Worm (Caenorhabditis elegans): ENCODE measurements around the gene Y69A2AR.51.

Y69A2AR.51 gene

DNA sequence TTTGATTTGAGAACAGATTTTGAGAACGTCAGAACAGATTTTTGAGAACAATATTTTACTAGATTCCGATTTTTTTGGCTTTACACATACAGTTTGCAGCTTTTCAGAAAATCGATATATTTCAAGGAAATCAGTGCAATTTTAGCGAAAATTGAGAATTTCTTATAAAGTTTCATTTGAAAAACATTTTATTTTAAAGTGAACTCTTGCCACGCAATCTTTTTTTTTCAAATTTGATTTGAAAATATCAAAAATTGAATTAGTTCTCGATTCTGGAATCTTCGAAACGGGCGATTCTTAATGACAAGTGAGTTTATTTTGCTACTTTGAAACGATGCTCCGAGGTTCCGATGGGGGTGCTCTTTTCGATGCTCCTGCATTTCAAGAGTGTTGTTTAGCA, at the start of gene Y69A2AR.51:
Gene Y69A2AR.51, plus strand, starts transcription at position 301 of the 400 bp plus-strand sequence.
- TF ChIP-seq med-1 (GFP tag; optimal IDR thresholded peaks at IDR 0.05; ENCODE audit: insufficient read depth) (no peak), T22C8.4 (GFP tag; IDR thresholded peaks at IDR 0.05) (no peak), cog-1 (tag; optimal IDR thresholded peaks at IDR 0.05) (no peak), ztf-29 (GFP tag; IDR thresholded peaks at IDR 0.05) (no peak), tab-1 (GFP tag; IDR thresholded peaks at IDR 0.05) (no peak), klf-2 (GFP tag; conservative IDR thresholded peaks at IDR 0.05) (no peak), ref-1 (GFP tag; conservative IDR thresholded peaks at IDR 0.05) (no peak), ztf-23 (GFP tag; IDR thresholded peaks at IDR 0.05) (no peak), flt-1 (GFP tag; IDR thresholded peaks at IDR 0.05) (no peak)

ce11 chrIV:2526836-2527235, 45.4 kb upstream of the Y69A2AR.51 start:
- TF ChIP-seq flt-1 (GFP tag; IDR thresholded peaks at IDR 0.05): no peak
- TF ChIP-seq T22C8.4 (GFP tag; IDR thresholded peaks at IDR 0.05): peak; percentile 79

DNA sequence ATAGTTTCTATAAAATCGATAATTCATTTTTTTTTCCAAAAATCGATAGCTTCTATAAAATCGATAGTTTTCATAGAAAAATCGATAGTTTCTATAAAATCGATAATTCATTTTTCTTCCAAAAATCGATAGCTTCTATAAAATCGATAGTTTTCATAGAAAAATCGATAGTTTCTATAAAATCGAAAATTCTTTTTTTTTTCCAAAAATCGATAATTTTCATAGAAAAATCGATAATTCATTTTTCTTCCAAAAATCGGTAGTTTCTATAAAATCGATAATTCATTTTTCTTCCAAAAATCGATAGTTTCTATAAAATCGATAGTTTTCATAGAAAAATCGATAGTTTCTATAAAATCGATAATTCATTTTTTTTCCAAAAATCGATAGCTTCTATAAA, 43.5 kb upstream of the Y69A2AR.51 start:
- TF ChIP-seq T22C8.4 (GFP tag; IDR thresholded peaks at IDR 0.05): peak; percentile 26; the same call in 1 of the 2 replicates

- TF ChIP-seq med-1 (GFP tag; optimal IDR thresholded peaks at IDR 0.05; ENCODE audit: insufficient read depth): no peak
- TF ChIP-seq T22C8.4 (GFP tag; IDR thresholded peaks at IDR 0.05): peak; percentile 54
- no peak for TF ChIP-seq ref-1 (GFP tag; conservative IDR thresholded peaks at IDR 0.05)
Observed at ce11 chrIV:2529281-2529680, 42.9 kb upstream of the Y69A2AR.51 start.

DNA sequence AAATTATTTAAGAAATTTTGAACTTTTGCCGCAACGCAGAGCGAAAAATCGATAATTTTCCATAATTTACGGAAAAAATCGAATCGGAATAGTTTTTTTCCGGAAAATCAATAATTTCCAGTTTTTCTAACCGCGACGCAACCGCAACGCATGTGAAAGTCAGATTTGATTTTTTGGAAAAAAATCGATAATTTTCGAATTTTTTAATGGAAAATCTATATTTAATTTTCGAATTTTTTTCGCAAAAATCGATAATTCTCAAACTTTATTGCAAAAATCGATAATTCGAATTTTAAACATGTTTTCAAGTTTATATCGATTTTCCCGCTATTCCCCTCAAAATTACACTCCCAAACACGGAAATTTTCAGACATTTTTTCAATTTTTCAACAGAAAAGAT, 41.9 kb upstream of the Y69A2AR.51 start:
- TF ChIP-seq T22C8.4 (GFP tag; IDR thresholded peaks at IDR 0.05) (peak; percentile 77; the same call in 1 of the 2 replicates), flt-1 (GFP tag; IDR thresholded peaks at IDR 0.05) (no peak)

- no peak for TF ChIP-seq ztf-23 (GFP tag; IDR thresholded peaks at IDR 0.05)
- TF ChIP-seq tab-1 (GFP tag; IDR thresholded peaks at IDR 0.05): no peak
- no peak for TF ChIP-seq T22C8.4 (GFP tag; IDR thresholded peaks at IDR 0.05)
- no peak for TF ChIP-seq ref-1 (GFP tag; conservative IDR thresholded peaks at IDR 0.05)
- no peak for TF ChIP-seq cog-1 (tag; optimal IDR thresholded peaks at IDR 0.05)
- TF ChIP-seq med-1 (GFP tag; optimal IDR thresholded peaks at IDR 0.05; ENCODE audit: insufficient read depth): no peak
Observed at ce11 chrIV:2537741-2538140, 34.5 kb upstream of the Y69A2AR.51 start.

DNA sequence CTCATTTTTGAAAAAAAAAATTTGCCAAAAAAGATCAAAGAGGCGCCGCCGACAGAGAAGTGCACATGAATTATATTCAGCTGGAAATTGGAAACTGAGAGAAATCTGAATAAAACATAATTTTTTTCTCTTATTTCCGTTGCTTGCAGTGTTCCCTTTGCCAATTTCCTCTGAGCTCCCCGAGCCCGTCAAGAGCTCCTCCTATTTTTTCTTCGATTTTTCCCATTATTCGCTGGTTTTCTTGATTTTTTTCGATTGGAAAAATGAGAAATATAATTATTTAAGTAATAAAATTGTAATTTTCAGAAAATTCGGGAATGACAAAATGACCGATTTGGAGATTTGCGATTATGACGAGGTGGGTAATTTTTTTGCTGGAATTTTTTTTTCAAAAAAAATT, 30.2 kb upstream of the Y69A2AR.51 start, which contains the start of gene sprr-3:
Gene sprr-3, plus strand, starts transcription at position 301 of the 400 bp plus-strand sequence.
- TF ChIP-seq klf-2 (GFP tag; conservative IDR thresholded peaks at IDR 0.05): no peak
- TF ChIP-seq med-1 (GFP tag; optimal IDR thresholded peaks at IDR 0.05; ENCODE audit: insufficient read depth): no peak
- TF ChIP-seq ztf-29 (GFP tag; IDR thresholded peaks at IDR 0.05): no peak

DNA sequence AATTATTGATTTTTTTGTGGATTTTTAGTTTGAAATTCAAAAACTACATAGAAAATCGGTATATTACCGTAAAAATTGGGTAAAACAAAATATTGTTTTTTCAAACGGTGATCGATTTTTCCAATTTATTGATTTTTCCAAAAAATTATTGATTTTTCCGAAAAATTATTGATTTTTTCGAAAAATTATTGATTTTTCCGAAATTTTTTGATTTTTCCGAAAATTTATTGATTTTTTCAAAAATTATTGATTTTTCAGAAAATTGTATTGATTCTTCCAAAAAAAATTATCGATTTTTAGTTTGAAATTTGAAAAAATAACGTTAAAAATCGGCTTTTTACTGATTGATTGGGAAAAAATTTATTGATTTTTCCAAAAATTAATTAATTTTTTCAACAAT, 23.4 kb upstream of the Y69A2AR.51 start:
- TF ChIP-seq T22C8.4 (GFP tag; IDR thresholded peaks at IDR 0.05): peak; percentile 80
- no peak for TF ChIP-seq ztf-29 (GFP tag; IDR thresholded peaks at IDR 0.05)

DNA sequence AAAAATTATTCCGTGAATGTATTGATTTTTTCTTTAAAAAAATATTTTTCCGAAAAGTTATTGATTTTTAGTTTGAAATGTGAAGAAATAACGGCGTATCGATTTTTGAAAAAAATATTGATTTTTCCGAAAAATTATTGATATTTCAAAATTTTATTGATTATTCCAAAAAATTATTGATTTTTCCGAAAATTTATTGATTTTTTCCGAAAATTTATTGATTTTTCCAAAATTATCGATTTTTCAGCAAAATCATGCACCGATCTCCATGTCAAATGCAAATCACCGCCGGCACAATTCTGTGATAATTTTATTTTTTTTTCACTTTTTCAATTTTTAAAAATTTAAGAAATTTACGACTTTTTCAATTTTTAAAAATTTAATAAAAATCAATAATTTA, 22.7 kb upstream of the Y69A2AR.51 start:
- TF ChIP-seq tab-1 (GFP tag; IDR thresholded peaks at IDR 0.05) (no peak), med-1 (GFP tag; optimal IDR thresholded peaks at IDR 0.05; ENCODE audit: insufficient read depth) (no peak), T22C8.4 (GFP tag; IDR thresholded peaks at IDR 0.05) (peak; percentile 88)

- no peak for TF ChIP-seq klf-2 (GFP tag; conservative IDR thresholded peaks at IDR 0.05)
- no peak for TF ChIP-seq flt-1 (GFP tag; IDR thresholded peaks at IDR 0.05)
- TF ChIP-seq ztf-29 (GFP tag; IDR thresholded peaks at IDR 0.05): no peak
- peak; percentile 60 for TF ChIP-seq T22C8.4 (GFP tag; IDR thresholded peaks at IDR 0.05)
- no peak for TF ChIP-seq ztf-23 (GFP tag; IDR thresholded peaks at IDR 0.05)
- TF ChIP-seq ref-1 (GFP tag; conservative IDR thresholded peaks at IDR 0.05): no peak
Observed at ce11 chrIV:2551418-2551817, 20.8 kb upstream of the Y69A2AR.51 start, which contains the start of gene Y69A2AR.23. TSS of gene Y69A2AR.23 (minus strand) at chrIV:2551684.

DNA sequence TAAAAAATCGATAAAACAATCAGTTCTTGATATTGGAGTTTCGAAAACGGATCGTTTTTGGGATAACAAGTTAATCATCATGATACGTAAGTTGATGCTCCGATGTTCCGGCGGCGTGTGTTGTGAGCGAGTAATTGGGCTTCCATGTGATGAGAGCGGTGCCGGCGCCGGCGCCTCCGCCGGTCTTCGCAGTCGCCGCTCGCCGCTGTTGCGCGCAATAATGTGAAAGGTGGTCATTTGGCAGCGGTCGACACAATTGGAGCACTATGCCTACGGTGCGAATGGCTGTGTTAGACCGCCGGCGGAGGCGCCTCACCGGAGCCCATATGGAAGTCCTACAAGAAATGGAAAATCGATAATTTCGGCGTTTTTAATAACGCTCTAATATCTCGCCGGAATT, 20.4 kb upstream of the Y69A2AR.51 start:
- TF ChIP-seq klf-2 (GFP tag; conservative IDR thresholded peaks at IDR 0.05): no peak
- no peak for TF ChIP-seq ztf-29 (GFP tag; IDR thresholded peaks at IDR 0.05)
- TF ChIP-seq med-1 (GFP tag; optimal IDR thresholded peaks at IDR 0.05; ENCODE audit: insufficient read depth): no peak
- no peak for TF ChIP-seq cog-1 (tag; optimal IDR thresholded peaks at IDR 0.05)
- no peak for TF ChIP-seq T22C8.4 (GFP tag; IDR thresholded peaks at IDR 0.05)
- TF ChIP-seq ztf-23 (GFP tag; IDR thresholded peaks at IDR 0.05): no peak
- no peak for TF ChIP-seq tab-1 (GFP tag; IDR thresholded peaks at IDR 0.05)
- TF ChIP-seq ref-1 (GFP tag; conservative IDR thresholded peaks at IDR 0.05): no peak
- no peak for TF ChIP-seq flt-1 (GFP tag; IDR thresholded peaks at IDR 0.05)

ce11 chrIV:2552276-2552675, 19.9 kb upstream of the Y69A2AR.51 start:
- TF ChIP-seq T22C8.4 (GFP tag; IDR thresholded peaks at IDR 0.05): peak; percentile 49; the same call in 1 of the 2 replicates
- TF ChIP-seq tab-1 (GFP tag; IDR thresholded peaks at IDR 0.05): no peak
- TF ChIP-seq ztf-29 (GFP tag; IDR thresholded peaks at IDR 0.05): no peak
- TF ChIP-seq klf-2 (GFP tag; conservative IDR thresholded peaks at IDR 0.05): no peak
- no peak for TF ChIP-seq cog-1 (tag; optimal IDR thresholded peaks at IDR 0.05)
